Worm (Caenorhabditis elegans) whole organism, dauer: ENCODE results near the gene rars-2.

ENCODE experiments used
- unc-62 ChIP-seq: sonication (generic microtip); optimal IDR thresholded peaks from 2 replicates; lab custom pipeline; 2017; ENCODE audit warnings: missing biosample characterization, missing genetic modification reagents, missing genetic modification characterization

rars-2 gene

DNA sequence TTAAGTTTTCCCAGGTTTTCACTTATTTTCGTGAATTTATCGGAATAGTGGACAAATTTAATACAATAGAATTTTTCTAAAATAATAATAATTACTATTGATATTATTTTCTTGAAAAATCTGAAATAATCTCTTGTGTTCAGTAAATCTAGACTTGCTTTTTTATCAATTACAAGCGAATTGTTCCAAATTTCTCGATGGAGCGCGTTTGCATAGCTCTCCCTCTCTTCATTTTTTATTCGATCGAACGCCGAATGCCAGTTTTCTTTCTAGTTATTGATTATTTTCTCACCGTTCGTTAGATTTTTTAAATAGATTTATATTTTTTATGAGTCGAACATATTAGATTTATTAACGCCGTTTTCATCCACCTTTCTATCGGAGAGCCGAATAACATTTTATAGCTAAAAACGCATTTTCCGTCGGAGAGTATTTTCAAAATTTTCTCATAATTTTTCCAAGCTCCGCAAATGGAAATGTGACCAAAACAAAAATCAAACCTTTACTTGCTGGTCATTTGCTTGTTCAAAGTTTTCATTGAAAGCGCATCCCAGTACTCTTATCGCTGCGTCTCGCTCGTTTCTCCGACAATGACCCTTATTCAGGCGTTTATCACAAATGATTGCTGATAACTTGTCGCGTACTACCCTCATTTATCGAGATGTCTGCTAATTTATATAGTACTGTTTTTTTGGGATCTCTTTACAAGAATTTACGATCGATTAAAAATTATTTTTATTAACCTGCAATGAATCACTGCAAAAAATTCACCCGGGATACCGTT lies 2.5 kb upstream of the rars-2 start:
- no peak for TF ChIP-seq unc-62 (GFP tag; lab: Kevin White, UChicago)

DNA sequence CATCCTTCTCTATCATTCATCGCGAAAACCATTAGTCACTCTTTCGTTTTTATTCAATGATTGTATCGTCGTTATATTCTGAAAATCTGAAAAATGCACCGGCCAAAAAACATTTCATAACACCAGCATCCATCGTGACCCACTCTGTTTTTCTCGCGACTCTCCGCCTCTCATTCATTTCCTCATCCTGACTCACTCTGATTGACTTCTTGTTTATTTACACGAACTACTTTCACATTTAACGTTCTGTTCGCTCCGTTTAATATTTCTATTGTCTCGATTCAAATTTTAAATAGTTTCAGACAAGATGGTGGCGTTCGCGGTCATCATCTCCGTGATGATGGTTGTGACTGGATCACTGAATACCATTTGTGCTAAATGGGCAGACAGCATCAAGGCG lies 1.8 kb upstream of the rars-2 start, which contains the start of gene C29H12.2:
Gene C29H12.2, plus strand, starts transcription at position 297 of the 400 bp plus-strand sequence.
- no peak for TF ChIP-seq unc-62 (GFP tag; lab: Kevin White, UChicago)

DNA sequence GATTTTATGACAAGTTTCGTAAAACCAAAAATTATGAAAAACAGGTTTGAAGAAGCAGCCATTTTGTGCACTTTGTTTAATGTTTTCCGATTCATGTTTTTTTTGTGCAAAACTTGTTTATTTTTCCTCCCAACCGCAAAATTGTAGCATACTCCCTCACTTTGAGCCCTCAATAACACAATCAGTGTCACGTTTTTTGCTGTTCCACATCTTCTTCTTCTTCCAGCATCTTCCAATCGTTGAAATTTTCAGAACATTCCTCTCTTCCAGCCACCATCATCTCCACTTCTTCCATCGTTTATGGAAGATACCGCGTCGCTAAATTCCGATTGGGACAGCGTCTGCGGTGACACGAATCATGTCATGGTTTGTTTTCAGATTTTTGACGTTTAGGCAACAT lies 7.2 kb downstream of the rars-2 start, which contains the start of gene abts-3:
Gene abts-3, plus strand, starts transcription at position 301 of the 400 bp plus-strand sequence.
- TF ChIP-seq unc-62 (GFP tag; lab: Kevin White, UChicago), result no peak

ce11 chrII:6135530-6135929 lies 10.2 kb downstream of the rars-2 start:
- TF ChIP-seq unc-62 (GFP tag; lab: Kevin White, UChicago), result no peak

DNA sequence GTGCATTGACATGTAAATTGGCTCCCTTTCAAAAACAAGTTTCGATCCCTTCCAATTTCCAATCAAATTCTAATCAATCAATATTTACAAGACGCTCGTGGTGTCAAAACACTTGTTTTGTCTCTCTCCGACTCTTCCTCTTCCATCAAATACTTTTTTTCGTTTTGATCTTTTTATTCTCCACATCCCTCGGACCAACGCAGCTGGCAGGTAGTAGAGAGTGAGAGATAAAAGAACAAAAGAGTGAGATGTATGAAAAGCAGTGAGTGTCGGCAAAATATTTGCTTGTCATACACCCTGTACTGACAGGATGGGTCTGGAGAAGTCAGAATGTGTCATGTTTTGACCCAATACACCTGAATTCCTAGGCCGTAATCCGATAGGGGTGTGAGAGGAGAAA lies 11.4 kb downstream of the rars-2 start:
- TF ChIP-seq unc-62 (GFP tag; lab: Kevin White, UChicago), result no peak

DNA sequence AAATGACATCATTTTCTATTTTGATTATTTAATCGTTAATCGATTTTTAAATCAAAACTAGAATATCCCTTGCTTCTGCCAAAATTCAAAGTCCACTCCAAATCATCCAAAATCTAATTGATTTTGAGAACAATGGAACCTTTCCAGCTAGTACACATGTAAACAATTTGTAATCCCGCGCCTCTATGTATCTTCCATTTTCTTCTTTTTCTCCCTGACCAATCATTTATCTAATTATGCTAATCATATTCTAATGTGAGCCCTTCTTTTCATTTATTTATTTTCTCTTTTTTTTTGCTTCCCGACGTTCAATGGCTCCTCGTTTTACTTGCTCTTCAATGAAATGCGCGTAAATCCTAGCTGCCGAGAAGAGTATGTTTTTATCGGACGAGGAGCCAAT lies 12.8 kb downstream of the rars-2 start:
- TF ChIP-seq unc-62 (GFP tag; lab: Kevin White, UChicago), result no peak

- TF ChIP-seq unc-62 (GFP tag; lab: Kevin White, UChicago), result no peak
Measured at ce11 chrII:6139484-6139883, 14.1 kb downstream of the rars-2 start.

- no peak for TF ChIP-seq unc-62 (GFP tag; lab: Kevin White, UChicago)
Measured at ce11 chrII:6142539-6142938, 17.2 kb downstream of the rars-2 start.

ce11 chrII:6147131-6147530 lies 21.8 kb downstream of the rars-2 start:
- no peak for TF ChIP-seq unc-62 (GFP tag; lab: Kevin White, UChicago)

- TF ChIP-seq unc-62 (GFP tag; lab: Kevin White, UChicago), result no peak
Measured at ce11 chrII:6148369-6148768, 23.0 kb downstream of the rars-2 start.

DNA sequence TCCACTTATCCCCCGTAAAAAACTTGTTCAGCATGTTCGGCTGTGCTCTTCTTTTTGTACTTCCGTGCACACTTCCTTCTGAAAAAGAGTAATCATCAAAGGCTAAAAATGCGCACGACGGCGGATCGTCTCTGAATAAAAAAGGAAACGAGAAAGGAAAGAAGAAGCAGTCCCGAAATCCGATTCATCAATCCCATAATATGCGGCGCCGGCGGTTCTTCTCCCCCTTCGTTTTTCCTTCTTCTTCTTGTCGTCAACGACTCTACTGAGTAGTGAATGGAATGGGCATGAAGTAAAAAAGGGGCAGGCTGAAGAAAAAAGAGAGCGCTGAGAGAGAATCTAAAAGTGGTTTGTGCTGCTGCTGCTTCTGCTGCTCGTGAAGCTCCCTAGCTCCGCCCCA lies 24.1 kb downstream of the rars-2 start:
- TF ChIP-seq unc-62 (GFP tag; lab: Kevin White, UChicago), result no peak

ce11 chrII:6158111-6158510 lies 32.8 kb downstream of the rars-2 start:
- TF ChIP-seq unc-62 (GFP tag; lab: Kevin White, UChicago), result no peak

DNA sequence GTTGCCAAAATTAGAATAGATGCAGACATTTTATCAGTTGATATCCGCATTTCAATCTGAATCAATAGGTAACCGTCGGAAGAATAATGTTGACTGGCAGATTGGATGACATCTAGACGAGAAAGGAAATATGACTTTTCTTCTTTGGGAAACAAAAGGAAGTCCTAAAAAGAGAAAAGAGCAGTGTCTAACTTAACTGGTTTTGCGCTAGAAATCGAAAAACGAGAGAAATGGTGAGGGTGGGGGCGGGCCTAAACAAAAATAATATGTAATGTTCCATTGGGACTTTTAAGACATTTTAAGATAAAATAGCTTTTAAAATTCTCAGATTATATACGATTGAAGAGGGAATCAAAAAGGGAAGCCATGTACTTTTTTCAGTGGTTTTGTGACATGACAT lies 35.6 kb downstream of the rars-2 start, which contains the start of gene exp-1:
Gene exp-1, minus strand, starts transcription at position 101 of the 400 bp plus-strand sequence.
- no peak for TF ChIP-seq unc-62 (GFP tag; lab: Kevin White, UChicago)

DNA sequence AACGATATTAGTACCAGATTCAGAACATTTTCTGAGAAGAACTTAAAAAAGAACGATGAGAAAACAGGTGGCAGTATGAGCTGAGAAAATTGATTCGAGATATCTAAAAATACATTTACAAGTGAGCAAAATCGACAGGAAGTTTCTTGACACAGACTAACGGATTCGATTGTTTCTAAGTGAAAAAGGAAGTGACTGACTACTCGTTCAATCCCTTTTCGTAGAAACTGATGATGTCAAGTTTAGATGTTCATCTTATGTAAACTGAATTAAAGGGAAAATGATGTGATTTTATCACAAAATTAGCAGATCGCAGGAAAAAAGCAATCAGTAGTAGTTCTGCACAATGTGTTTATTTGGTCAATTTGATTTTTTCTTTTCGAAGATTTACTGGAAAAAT lies 39.8 kb downstream of the rars-2 start:
- no peak for TF ChIP-seq unc-62 (GFP tag; lab: Kevin White, UChicago)

ce11 chrII:6168714-6169113 lies 43.4 kb downstream of the rars-2 start:
- TF ChIP-seq unc-62 (GFP tag; lab: Kevin White, UChicago), result no peak

DNA sequence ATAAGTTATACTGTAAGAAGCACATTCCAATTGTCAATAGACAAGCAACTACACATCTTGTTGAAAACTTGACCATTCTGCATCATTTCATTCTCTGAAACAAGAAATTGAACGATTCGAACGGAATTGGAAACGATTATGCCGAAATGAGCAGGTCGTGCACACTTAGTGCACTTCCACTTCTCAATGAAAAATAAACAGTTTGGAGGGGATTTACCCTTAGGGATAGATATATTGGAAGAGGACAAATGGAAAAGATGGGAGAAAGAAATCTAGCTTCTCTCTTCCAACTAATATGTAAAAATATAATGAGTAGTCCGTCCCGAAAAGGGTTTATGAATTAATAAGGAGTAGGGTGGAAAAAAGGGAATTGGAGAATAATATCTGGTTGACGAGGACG lies 43.8 kb downstream of the rars-2 start, which contains the start of gene hst-3.1:
Gene hst-3.1, minus strand, starts transcription at position 101 of the 400 bp plus-strand sequence.
- no peak for TF ChIP-seq unc-62 (GFP tag; lab: Kevin White, UChicago)

DNA sequence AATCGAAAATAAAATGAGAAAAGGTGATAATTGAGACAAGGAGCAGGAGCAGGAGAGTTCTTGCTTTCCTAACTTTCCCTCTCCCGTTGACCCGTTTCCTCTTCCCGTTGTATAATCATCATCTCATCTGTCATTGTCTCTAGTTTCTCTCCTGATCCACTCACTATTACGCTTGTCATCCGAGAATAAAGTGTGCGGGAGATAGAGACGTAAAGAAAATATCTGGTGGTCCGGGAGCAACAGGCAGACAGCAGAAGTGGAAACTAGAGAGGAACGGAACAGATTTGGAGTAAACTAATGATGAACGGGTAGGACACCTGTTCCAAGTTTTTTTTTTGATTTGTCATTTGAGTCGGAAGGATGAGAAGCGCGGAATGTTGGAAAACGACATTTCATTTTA lies 44.9 kb downstream of the rars-2 start:
- no peak for TF ChIP-seq unc-62 (GFP tag; lab: Kevin White, UChicago)
